Fruit fly (Drosophila melanogaster) whole organism, embryonic: ENCODE measurements around the gene Psn.
A peak's percentile ranks its signal among the peaks of the same experiment; 100 is the strongest.

Source experiments
- ATbp ChIP-seq: fragments of 200-800 bp; sonication (Bioruptor generic); optimal IDR thresholded peaks from 2 replicates; lab custom pipeline; 2017; ENCODE audit warnings: missing biosample characterization, mild to moderate bottlenecking, missing genetic modification characterization, missing genetic modification reagents
- Ada2b ChIP-seq: fragments of 200-800 bp; sonication (Bioruptor generic); IDR thresholded peaks from 2 replicates; pipeline ENCODE4 v1.3.6; 2022; ENCODE audit warnings: missing biosample characterization, missing genetic modification characterization
- Aef1 ChIP-seq: fragments of 200-800 bp; sonication (Bioruptor generic); IDR thresholded peaks from 3 replicates; pipeline ENCODE4 v1.3.6; 2022; ENCODE audit warnings: missing biosample characterization, missing genetic modification characterization
- Antp ChIP-seq: fragments of 200-800 bp; sonication (Bioruptor generic); optimal IDR thresholded peaks from 3 replicates; lab custom pipeline; 2016; ENCODE audit warnings: missing biosample characterization, missing genetic modification characterization
- Blimp-1 ChIP-seq: fragments of 200-800 bp; sonication (Bioruptor generic); optimal IDR thresholded peaks from 3 replicates; lab custom pipeline; 2018; ENCODE audit warnings: missing biosample characterization, missing genetic modification characterization, mild to moderate bottlenecking, moderate library complexity, missing genetic modification reagents
- C15 ChIP-seq: fragments of 200-800 bp; sonication (Bioruptor generic); IDR thresholded peaks from 3 replicates; pipeline ENCODE4 v1.3.6; 2022; ENCODE audit warnings: missing biosample characterization, missing genetic modification characterization
- CG10366 ChIP-seq: fragments of 200-800 bp; sonication (Bioruptor generic); IDR thresholded peaks from 2 replicates; pipeline ENCODE4 v1.3.6; 2022; ENCODE audit warnings: missing biosample characterization, missing genetic modification characterization
- CG10565 ChIP-seq: fragments of 200-800 bp; sonication (Bioruptor generic); optimal IDR thresholded peaks from 3 replicates; lab custom pipeline; 2016; ENCODE audit warnings: missing biosample characterization, mild to moderate bottlenecking, missing genetic modification characterization
- CG1233 ChIP-seq: fragments of 200-800 bp; sonication (Bioruptor generic); optimal IDR thresholded peaks from 4 replicates; lab custom pipeline; 2018; ENCODE audit warnings: missing biosample characterization, mild to moderate bottlenecking, missing genetic modification characterization
- CG13296 ChIP-seq: fragments of 200-800 bp; sonication (Bioruptor generic); optimal IDR thresholded peaks from 3 replicates; lab custom pipeline; 2018; ENCODE audit warnings: missing biosample characterization, mild to moderate bottlenecking, missing genetic modification characterization
- CG17612 ChIP-seq: fragments of 200-800 bp; sonication (Bioruptor generic); IDR thresholded peaks from 2 replicates; pipeline ENCODE4 v1.3.6; 2022; ENCODE audit warnings: missing biosample characterization, missing genetic modification characterization
- CG2712 ChIP-seq: fragments of 200-800 bp; optimal IDR thresholded peaks from 3 replicates; lab custom pipeline; 2019; ENCODE audit warnings: missing biosample characterization, mild to moderate bottlenecking, missing genetic modification characterization, moderate library complexity
- CG31441 ChIP-seq: fragments of 200-800 bp; sonication (Bioruptor generic); IDR thresholded peaks from 2 replicates; pipeline ENCODE4 v1.3.6; 2022; ENCODE audit warnings: missing biosample characterization, missing genetic modification characterization
- CG32532 ChIP-seq: fragments of 200-800 bp; sonication (Bioruptor generic); IDR thresholded peaks from 2 replicates; pipeline ENCODE4 v1.3.6; 2022; ENCODE audit warnings: missing biosample characterization, missing genetic modification characterization
- CG32767 ChIP-seq: fragments of 200-800 bp; sonication (Bioruptor generic); IDR thresholded peaks from 2 replicates; pipeline ENCODE4 v1.3.6; 2022; ENCODE audit warnings: missing biosample characterization, missing genetic modification characterization
- CG4854 ChIP-seq: fragments of 200-800 bp; sonication (Bioruptor generic); optimal IDR thresholded peaks from 2 replicates; lab custom pipeline; 2016; ENCODE audit warnings: missing biosample characterization, missing genetic modification characterization, inconsistent platforms
- CG6254 ChIP-seq: fragments of 200-800 bp; sonication (Bioruptor generic); optimal IDR thresholded peaks from 3 replicates; lab custom pipeline; 2017; ENCODE audit warnings: mild to moderate bottlenecking, missing biosample characterization, missing genetic modification reagents, missing genetic modification characterization
- CG6765 ChIP-seq: fragments of 200-800 bp; sonication (Bioruptor generic); optimal IDR thresholded peaks from 3 replicates; lab custom pipeline; 2017; ENCODE audit warnings: missing biosample characterization, mild to moderate bottlenecking, missing genetic modification characterization
- CG8089 ChIP-seq: fragments of 200-800 bp; sonication (Bioruptor generic); optimal IDR thresholded peaks from 3 replicates; lab custom pipeline; 2016; ENCODE audit warnings: missing biosample characterization, missing genetic modification characterization
- CG8281 ChIP-seq: fragments of 200-800 bp; sonication (Bioruptor generic); optimal IDR thresholded peaks from 2 replicates; lab custom pipeline; 2018; ENCODE audit warnings: missing biosample characterization, mild to moderate bottlenecking, missing genetic modification characterization, moderate library complexity
- CG9797 ChIP-seq: fragments of 200-800 bp; sonication (Bioruptor generic); optimal IDR thresholded peaks from 3 replicates; lab custom pipeline; 2018; ENCODE audit warnings: missing biosample characterization, mild to moderate bottlenecking, missing genetic modification characterization
- CG9876 ChIP-seq: fragments of 200-800 bp; sonication (Bioruptor generic); optimal IDR thresholded peaks from 2 replicates; lab custom pipeline; 2016; ENCODE audit warnings: missing biosample characterization, missing genetic modification characterization
- Dp ChIP-seq: fragments of 200-800 bp; sonication (Bioruptor generic); optimal IDR thresholded peaks from 2 replicates; lab custom pipeline; 2018; ENCODE audit warnings: missing biosample characterization, mild to moderate bottlenecking, missing genetic modification characterization, moderate library complexity
- Ets65A ChIP-seq: fragments of 200-800 bp; sonication (Bioruptor generic); peaks from one replicate; lab custom pipeline; 2016; ENCODE audit warnings: missing biosample characterization, missing genetic modification characterization
- Gsc ChIP-seq: fragments of 200-800 bp; sonication (Bioruptor generic); IDR thresholded peaks from 2 replicates; pipeline ENCODE4 v1.3.6; 2022; ENCODE audit warnings: missing biosample characterization, missing genetic modification characterization
- HHEX ChIP-seq: fragments of 200-800 bp; sonication (Bioruptor generic); optimal IDR thresholded peaks from 3 replicates; lab custom pipeline; 2017; ENCODE audit warnings: missing biosample characterization, mild to moderate bottlenecking, missing genetic modification characterization, missing genetic modification reagents
- Hmr ChIP-seq: fragments of 200-800 bp; sonication (Bioruptor generic); optimal IDR thresholded peaks from 3 replicates; lab custom pipeline; 2017; ENCODE audit warnings: mild to moderate bottlenecking, missing biosample characterization, missing genetic modification reagents, missing genetic modification characterization
- Lhr ChIP-seq: fragments of 200-800 bp; sonication (Bioruptor generic); optimal IDR thresholded peaks from 3 replicates; lab custom pipeline; 2017; ENCODE audit warnings: mild to moderate bottlenecking, missing biosample characterization, missing genetic modification reagents, missing genetic modification characterization
- Optix ChIP-seq: fragments of 200-800 bp; sonication (Bioruptor generic); IDR thresholded peaks from 3 replicates; pipeline ENCODE4 v1.3.6; 2022; ENCODE audit warnings: missing biosample characterization, missing genetic modification characterization
- Scr ChIP-seq: fragments of 200-800 bp; sonication (Bioruptor generic); IDR thresholded peaks from 2 replicates; pipeline ENCODE4 v1.3.6; 2022; ENCODE audit warnings: missing biosample characterization, missing genetic modification characterization; ENCODE audit not compliant: partially characterized antibody
- Sry-β ChIP-seq: fragments of 200-800 bp; sonication (Bioruptor generic); optimal IDR thresholded peaks from 2 replicates; lab custom pipeline; 2018; ENCODE audit warnings: missing biosample characterization, mild to moderate bottlenecking, missing genetic modification characterization, moderate library complexity
- chinmo ChIP-seq: fragments of 200-800 bp; sonication (Bioruptor generic); IDR thresholded peaks from 4 replicates; pipeline ENCODE4 v1.3.6; 2022; ENCODE audit warnings: missing biosample characterization, missing genetic modification characterization; ENCODE audit not compliant: partially characterized antibody
- croc ChIP-seq: fragments of 200-800 bp; sonication (Bioruptor generic); conservative IDR thresholded peaks from 3 replicates; pipeline ENCODE4 v1.3.6; 2022; ENCODE audit warnings: missing biosample characterization, missing genetic modification characterization
- dm ChIP-seq: fragments of 200-800 bp; sonication (Bioruptor generic); optimal IDR thresholded peaks from 3 replicates; lab custom pipeline; 2016; ENCODE audit warnings: missing biosample characterization, missing genetic modification characterization
- ewg ChIP-seq: fragments of 200-800 bp; sonication (Bioruptor generic); optimal IDR thresholded peaks from 3 replicates; lab custom pipeline; 2017; ENCODE audit warnings: mild to moderate bottlenecking, missing biosample characterization, missing genetic modification reagents, missing genetic modification characterization
- gcm ChIP-seq: fragments of 200-800 bp; sonication (Bioruptor generic); optimal IDR thresholded peaks from 2 replicates; lab custom pipeline; 2019; ENCODE audit warnings: missing biosample characterization, mild to moderate bottlenecking, missing genetic modification characterization, moderate library complexity
- jing ChIP-seq: fragments of 200-800 bp; sonication (Bioruptor generic); optimal IDR thresholded peaks from 2 replicates; lab custom pipeline; 2018; ENCODE audit warnings: missing biosample characterization, mild to moderate bottlenecking, missing genetic modification characterization
- kay ChIP-seq: fragments of 200-800 bp; sonication (Bioruptor generic); optimal IDR thresholded peaks from 2 replicates; lab custom pipeline; 2016; ENCODE audit warnings: missing biosample characterization, missing genetic modification characterization
- org-1 ChIP-seq: fragments of 200-800 bp; sonication (Bioruptor generic); optimal IDR thresholded peaks from 2 replicates; lab custom pipeline; 2017; ENCODE audit warnings: missing biosample characterization, missing genetic modification characterization
- phol ChIP-seq: fragments of 200-800 bp; sonication (Bioruptor generic); optimal IDR thresholded peaks from 3 replicates; lab custom pipeline; 2018; ENCODE audit warnings: missing biosample characterization, mild to moderate bottlenecking, missing genetic modification characterization, moderate library complexity
- pros ChIP-seq: fragments of 200-800 bp; sonication (Bioruptor generic); optimal IDR thresholded peaks from 3 replicates; lab custom pipeline; 2019; ENCODE audit warnings: missing biosample characterization, mild to moderate bottlenecking, missing genetic modification characterization, moderate library complexity
- pum ChIP-seq: fragments of 200-800 bp; sonication (Bioruptor generic); optimal IDR thresholded peaks from 2 replicates; lab custom pipeline; 2016; ENCODE audit warnings: missing biosample characterization, missing genetic modification characterization
- sens ChIP-seq: fragments of 200-800 bp; sonication (Bioruptor generic); peaks from one replicate; lab custom pipeline; 2016; ENCODE audit warnings: missing biosample characterization, missing genetic modification characterization
- sima ChIP-seq: fragments of 200-800 bp; sonication (Bioruptor generic); optimal IDR thresholded peaks from 2 replicates; lab custom pipeline; 2016; ENCODE audit warnings: missing biosample characterization, missing genetic modification characterization
- sqz ChIP-seq: fragments of 200-800 bp; sonication (Bioruptor generic); optimal IDR thresholded peaks from 3 replicates; lab custom pipeline; 2018; ENCODE audit warnings: missing biosample characterization, mild to moderate bottlenecking, missing genetic modification characterization
- tin ChIP-seq: fragments of 200-800 bp; sonication (Bioruptor generic); optimal IDR thresholded peaks from 3 replicates; lab custom pipeline; 2016; ENCODE audit warnings: missing biosample characterization, missing genetic modification characterization
- usp ChIP-seq: fragments of >200 bp; optimal IDR thresholded peaks from 2 replicates; lab custom pipeline; 2017; ENCODE audit warnings: missing biosample characterization, missing genetic modification characterization
- wdn ChIP-seq: fragments of 200-800 bp; sonication (Bioruptor generic); IDR thresholded peaks from 2 replicates; pipeline ENCODE4 v1.3.6; 2022; ENCODE audit warnings: missing biosample characterization, missing genetic modification characterization

Gene Psn

dm6 chr3L:20398243-20399222, 33.7 kb upstream of the Psn start (continued):
- TF ChIP-seq sima (no peak), CG17612 (no peak), Sry-β (GFP tag; lab: Kevin White, UChicago) (peak; percentile 33), CG6254 (GFP tag; lab: Kevin White, UChicago) (peak; percentile 44), CG9797 (peak; percentile 13), Ada2b (GFP tag; lab: Robert Waterston, UW) (peak; percentile 72), Gsc (GFP tag; lab: Robert Waterston, UW) (no peak), sqz (peak; percentile 76), Ets65A (GFP tag; lab: Kevin White, UChicago) (peak; percentile 91), CG10565 (GFP tag; lab: Kevin White, UChicago) (peak; percentile 29), Hmr (GFP tag; lab: Kevin White, UChicago) (peak; percentile 88), Antp (GFP tag; lab: Kevin White, UChicago) (peak; percentile 58), CG2712 (tag; lab: Kevin White, UChicago) (peak; percentile 90), croc (GFP tag; lab: Robert Waterston, UW) (peak; percentile 36; the same call in 2 of the 3 replicates), Dp (GFP tag; lab: Kevin White, UChicago) (no peak), chinmo (GFP tag; lab: Robert Waterston, UW) (peak; percentile 88), CG31441 (peak; percentile 86), tin (peak; percentile 80), dm (GFP tag; lab: Kevin White, UChicago) (peak; percentile 47), Optix (0 out of 3 replicates have a peak, but pooled peaks have one; percentile 21), wdn (0 out of 2 replicates have a peak, but pooled peaks have one; percentile 21), HHEX (GFP tag; lab: Kevin White, UChicago) (peak; percentile 85), gcm (GFP tag; lab: Kevin White, UChicago) (peak; percentile 84), org-1 (peak; percentile 81), usp (no peak), Scr (no peak), Blimp-1 (GFP tag; lab: Kevin White, UChicago) (peak; percentile 81), CG6765 (GFP tag; lab: Kevin White, UChicago) (peak; percentile 78), CG8089 (peak; percentile 51), CG32767 (GFP tag; lab: Robert Waterston, UW) (no peak), ewg (GFP tag; lab: Kevin White, UChicago) (peak; percentile 71), pros (GFP tag; lab: Kevin White, UChicago) (no peak), kay (peak; percentile 61), pum (peak; percentile 65), CG8281 (peak; percentile 70), phol (tag; lab: Kevin White, UChicago) (peak; percentile 91), Lhr (GFP tag; lab: Kevin White, UChicago) (peak; percentile 43), C15 (GFP tag; lab: Robert Waterston, UW) (0 out of 3 replicates have a peak, but pooled peaks have one; percentile 51), sens (GFP tag; lab: Kevin White, UChicago) (peak; percentile 97), Aef1 (GFP tag; lab: Robert Waterston, UW) (peak; percentile 73), CG32532 (GFP tag; lab: Robert Waterston, UW) (peak; percentile 77), ATbp (GFP tag; lab: Kevin White, UChicago) (peak; percentile 85), CG4854 (GFP tag; lab: Kevin White, UChicago) (peak; percentile 75), CG9876 (peak; percentile 6), CG1233 (peak; percentile 90), CG10366 (GFP tag; lab: Robert Waterston, UW) (peak; percentile 67), CG13296 (GFP tag; lab: Kevin White, UChicago) (peak; percentile 86), jing (GFP tag; lab: Kevin White, UChicago) (peak; percentile 58)
